Fruit fly (Drosophila melanogaster) whole organism, embryonic: Measurements from ENCODE around the gene Trm7-32.

ENCODE experiments used
- Atf-2 ChIP-seq: fragments of 200-800 bp; sonication (Bioruptor generic); optimal IDR thresholded peaks from 2 replicates; lab custom pipeline; 2016; ENCODE audit warnings: missing biosample characterization, missing genetic modification characterization
- CG10431 ChIP-seq: fragments of 200-800 bp; sonication (Bioruptor generic); optimal IDR thresholded peaks from 3 replicates; lab custom pipeline; 2018; ENCODE audit warnings: missing biosample characterization, mild to moderate bottlenecking, missing genetic modification characterization
- CG10543 ChIP-seq: fragments of 200-800 bp; sonication (Bioruptor generic); optimal IDR thresholded peaks from 3 replicates; lab custom pipeline; 2017; ENCODE audit warnings: missing biosample characterization, mild to moderate bottlenecking, missing genetic modification characterization, moderate library complexity
- CG10959 ChIP-seq: fragments of 200-800 bp; sonication (Bioruptor generic); IDR thresholded peaks from 2 replicates; pipeline ENCODE4 v1.3.6; 2022; ENCODE audit warnings: missing biosample characterization, missing genetic modification characterization
- CG12104 ChIP-seq: fragments of 200-800 bp; sonication (Bioruptor generic); optimal IDR thresholded peaks from 3 replicates; lab custom pipeline; 2016; ENCODE audit warnings: missing biosample characterization, missing genetic modification characterization
- CG17359 ChIP-seq: fragments of 200-800 bp; sonication (Bioruptor generic); optimal IDR thresholded peaks from 3 replicates; lab custom pipeline; 2018; ENCODE audit warnings: missing biosample characterization, mild to moderate bottlenecking, missing genetic modification characterization, moderate library complexity
- CG17385 ChIP-seq: fragments of 200-800 bp; sonication (Bioruptor generic); optimal IDR thresholded peaks from 3 replicates; lab custom pipeline; 2018; ENCODE audit warnings: missing biosample characterization, mild to moderate bottlenecking, missing genetic modification characterization
- CG17912 ChIP-seq: fragments of 200-800 bp; sonication (Bioruptor generic); optimal IDR thresholded peaks from 2 replicates; lab custom pipeline; 2018; ENCODE audit warnings: missing biosample characterization, mild to moderate bottlenecking, missing genetic modification characterization
- CG2120 ChIP-seq: fragments of 200-800 bp; sonication (Bioruptor generic); optimal IDR thresholded peaks from 3 replicates; lab custom pipeline; 2016; ENCODE audit warnings: missing biosample characterization, missing genetic modification characterization
- CG2712 ChIP-seq: fragments of 200-800 bp; optimal IDR thresholded peaks from 3 replicates; lab custom pipeline; 2019; ENCODE audit warnings: missing biosample characterization, mild to moderate bottlenecking, missing genetic modification characterization, moderate library complexity
- CG32767 ChIP-seq: fragments of 200-800 bp; sonication (Bioruptor generic); IDR thresholded peaks from 2 replicates; pipeline ENCODE4 v1.3.6; 2022; ENCODE audit warnings: missing biosample characterization, missing genetic modification characterization
- CG3726 ChIP-seq: fragments of 200-800 bp; sonication (Bioruptor generic); IDR thresholded peaks from 3 replicates; pipeline ENCODE4, ENCODE4 v1.3.6; 2022; ENCODE audit warnings: missing biosample characterization, missing genetic modification characterization
- CG4707 ChIP-seq: fragments of 200-800 bp; sonication (Bioruptor generic); optimal IDR thresholded peaks from 2 replicates; lab custom pipeline; 2018; ENCODE audit warnings: missing biosample characterization, mild to moderate bottlenecking, missing genetic modification characterization, moderate library complexity
- CG7963 ChIP-seq: fragments of 200-800 bp; sonication (Bioruptor generic); IDR thresholded peaks from 3 replicates; pipeline ENCODE4 v1.3.6; 2022; ENCODE audit warnings: missing biosample characterization, missing genetic modification characterization; ENCODE audit not compliant: partially characterized antibody
- CG9437 ChIP-seq: fragments of 200-800 bp; sonication (Bioruptor generic); optimal IDR thresholded peaks from 2 replicates; lab custom pipeline; 2018; ENCODE audit warnings: missing biosample characterization, mild to moderate bottlenecking, missing genetic modification characterization
- CTCF ChIP-seq: fragments of 200-800 bp; sonication (Bioruptor generic); optimal IDR thresholded peaks from 2 replicates; lab custom pipeline; 2017; ENCODE audit warnings: missing biosample characterization, mild to moderate bottlenecking, missing genetic modification characterization, moderate library complexity
- Chrac-16 ChIP-seq: fragments of 200-800 bp; sonication (Bioruptor generic); optimal IDR thresholded peaks from 3 replicates; lab custom pipeline; 2016; ENCODE audit warnings: missing biosample characterization, missing genetic modification characterization
- CkIIα-i1 ChIP-seq: fragments of 200-800 bp; sonication (Bioruptor generic); IDR thresholded peaks from 2 replicates; pipeline ENCODE4 v1.3.6; 2022; ENCODE audit warnings: missing biosample characterization, missing genetic modification characterization
- Drgx ChIP-seq: fragments of 200-800 bp; sonication (Bioruptor generic); IDR thresholded peaks from 2 replicates; pipeline ENCODE4 v1.3.6; 2022; ENCODE audit warnings: missing biosample characterization, missing genetic modification characterization
- HLH54F ChIP-seq: fragments of 200-800 bp; sonication (Bioruptor generic); optimal IDR thresholded peaks from 3 replicates; lab custom pipeline; 2016; ENCODE audit warnings: missing biosample characterization, missing genetic modification characterization
- Hr39 ChIP-seq: fragments of >200 bp; optimal IDR thresholded peaks from 2 replicates; lab custom pipeline; 2017
- Mad ChIP-seq: fragments of 200-800 bp; sonication (Bioruptor generic); optimal IDR thresholded peaks from 2 replicates; lab custom pipeline; 2016; ENCODE audit warnings: missing biosample characterization, missing genetic modification characterization
- Med ChIP-seq: fragments of 200-800 bp; sonication (Bioruptor generic); peaks from one replicate; lab custom pipeline; 2016; ENCODE audit warnings: missing biosample characterization, missing genetic modification characterization, mild to moderate bottlenecking, inconsistent platforms, moderate library complexity
- Neu2 ChIP-seq: fragments of 200-800 bp; sonication (Bioruptor generic); optimal IDR thresholded peaks from 3 replicates; lab custom pipeline; 2016; ENCODE audit warnings: missing biosample characterization, missing genetic modification characterization, borderline replicate concordance
- Oaz ChIP-seq: fragments of 200-800 bp; sonication (Bioruptor generic); IDR thresholded peaks from 2 replicates; pipeline ENCODE4 v1.3.6; 2022; ENCODE audit warnings: missing biosample characterization, missing genetic modification characterization
- Optix ChIP-seq: fragments of 200-800 bp; sonication (Bioruptor generic); IDR thresholded peaks from 3 replicates; pipeline ENCODE4 v1.3.6; 2022; ENCODE audit warnings: missing biosample characterization, missing genetic modification characterization
- PHDP ChIP-seq: fragments of 200-800 bp; sonication (Bioruptor generic); optimal IDR thresholded peaks from 3 replicates; lab custom pipeline; 2018; ENCODE audit warnings: missing biosample characterization, mild to moderate bottlenecking, missing genetic modification characterization, moderate library complexity
- Spps ChIP-seq: fragments of 200-800 bp; sonication (Bioruptor generic); optimal IDR thresholded peaks from 2 replicates; lab custom pipeline; 2018; ENCODE audit warnings: missing biosample characterization, mild to moderate bottlenecking, missing genetic modification characterization
- Vsx1 ChIP-seq: fragments of 200-800 bp; sonication (Bioruptor generic); optimal IDR thresholded peaks from 2 replicates; lab custom pipeline; 2017; ENCODE audit warnings: missing biosample characterization, mild to moderate bottlenecking, missing genetic modification characterization, missing genetic modification reagents
- Xrp1 ChIP-seq: fragments of 200-800 bp; sonication (Bioruptor generic); IDR thresholded peaks from 2 replicates; pipeline ENCODE4 v1.3.6; 2022; ENCODE audit warnings: missing biosample characterization, missing genetic modification characterization
- abd-A ChIP-seq: fragments of 200-800 bp; sonication (Bioruptor generic); optimal IDR thresholded peaks from 3 replicates; lab custom pipeline; 2019; ENCODE audit warnings: missing biosample characterization, mild to moderate bottlenecking, missing genetic modification characterization, moderate library complexity
- aop ChIP-seq: fragments of 200-800 bp; sonication (Bioruptor generic); IDR thresholded peaks from 2 replicates; pipeline ENCODE4 v1.3.6; 2022; ENCODE audit warnings: missing biosample characterization, missing genetic modification characterization
- ash1 ChIP-seq: fragments of 200-800 bp; sonication (Bioruptor generic); optimal IDR thresholded peaks from 2 replicates; lab custom pipeline; 2018; ENCODE audit warnings: missing biosample characterization, mild to moderate bottlenecking, missing genetic modification characterization
- bbx ChIP-seq: fragments of 200-800 bp; sonication (Bioruptor generic); IDR thresholded peaks from 2 replicates; pipeline ENCODE4 v1.3.6; 2022; ENCODE audit warnings: missing biosample characterization, missing genetic modification characterization; ENCODE audit not compliant: partially characterized antibody
- cas ChIP-seq: fragments of 200-800 bp; sonication (Bioruptor generic); IDR thresholded peaks from 2 replicates; pipeline ENCODE4 v1.3.6; 2022; ENCODE audit warnings: missing biosample characterization, missing genetic modification characterization
- corto ChIP-seq: fragments of 200-800 bp; sonication (Bioruptor generic); optimal IDR thresholded peaks from 2 replicates; lab custom pipeline; 2016; ENCODE audit warnings: missing biosample characterization, mild to moderate bottlenecking, missing genetic modification characterization, moderate library complexity
- dimm ChIP-seq: fragments of 200-800 bp; sonication (Bioruptor generic); IDR thresholded peaks from 2 replicates; pipeline ENCODE4 v1.3.6; 2022; ENCODE audit warnings: missing biosample characterization, missing genetic modification characterization
- dysf ChIP-seq: fragments of 200-800 bp; sonication (Bioruptor generic); IDR thresholded peaks from 3 replicates; pipeline ENCODE4 v1.3.6; 2022; ENCODE audit warnings: missing biosample characterization, missing genetic modification characterization
- ftz-f1 ChIP-seq: fragments of 200-800 bp; sonication (Bioruptor generic); optimal IDR thresholded peaks from 2 replicates; lab custom pipeline; 2016; ENCODE audit warnings: missing biosample characterization, missing genetic modification characterization
- gt ChIP-seq: fragments of 200-800 bp; sonication (Bioruptor generic); IDR thresholded peaks from 2 replicates; pipeline ENCODE4 v1.3.6; 2022; ENCODE audit warnings: missing biosample characterization, missing genetic modification characterization
- inv ChIP-seq: fragments of 200-800 bp; sonication (Bioruptor generic); IDR thresholded peaks from 2 replicates; pipeline ENCODE4 v1.3.6; 2022; ENCODE audit warnings: missing biosample characterization, missing genetic modification characterization; ENCODE audit not compliant: partially characterized antibody
- kah ChIP-seq: fragments of 200-800 bp; sonication (Bioruptor generic); optimal IDR thresholded peaks from 2 replicates; lab custom pipeline; 2018; ENCODE audit warnings: missing biosample characterization, mild to moderate bottlenecking, missing genetic modification characterization
- knrl ChIP-seq: fragments of 200-800 bp; sonication (Bioruptor generic); IDR thresholded peaks from 3 replicates; pipeline ENCODE4 v1.3.6; 2022; ENCODE audit warnings: missing biosample characterization, missing genetic modification characterization; ENCODE audit not compliant: partially characterized antibody
- oc ChIP-seq: fragments of 200-800 bp; sonication (Bioruptor generic); optimal IDR thresholded peaks from 2 replicates; lab custom pipeline; 2018; ENCODE audit warnings: missing biosample characterization, mild to moderate bottlenecking, missing genetic modification characterization, moderate library complexity
- pnt ChIP-seq: fragments of 200-800 bp; sonication (Bioruptor generic); optimal IDR thresholded peaks from 3 replicates; lab custom pipeline; 2016; ENCODE audit warnings: missing biosample characterization, missing genetic modification characterization
- row ChIP-seq: fragments of 200-800 bp; sonication (Bioruptor generic); IDR thresholded peaks from 3 replicates; pipeline ENCODE4 v1.3.6; 2022; ENCODE audit warnings: missing biosample characterization, missing genetic modification characterization
- tio ChIP-seq: fragments of 200-800 bp; sonication (Bioruptor generic); optimal IDR thresholded peaks from 2 replicates; lab custom pipeline; 2017; ENCODE audit warnings: missing biosample characterization, missing genetic modification characterization, inconsistent platforms
- tll ChIP-seq, 2 experiments: fragments of 200-800 bp in 1 of 2; fragments of >200 bp in 1 of 2; sonication (Bioruptor generic) in 1 of 2; optimal IDR thresholded peaks; 2 replicates each; lab custom pipeline; 2017 to 2019; ENCODE audit warnings: missing biosample characterization in 2 of 2, missing genetic modification characterization in 2 of 2, mild to moderate bottlenecking in 1 of 2, moderate library complexity in 1 of 2
- trh ChIP-seq: fragments of 200-800 bp; sonication (Bioruptor generic); optimal IDR thresholded peaks from 2 replicates; lab custom pipeline; 2016; ENCODE audit warnings: missing biosample characterization, missing genetic modification characterization
- usp ChIP-seq: fragments of >200 bp; optimal IDR thresholded peaks from 2 replicates; lab custom pipeline; 2017; ENCODE audit warnings: missing biosample characterization, missing genetic modification characterization
- zfh1 ChIP-seq: fragments of 200-800 bp; sonication (Bioruptor generic); IDR thresholded peaks from 3 replicates; pipeline ENCODE4 v1.3.6; 2022; ENCODE audit warnings: missing biosample characterization, missing genetic modification characterization

The Trm7-32 gene

dm6 chr3R:17059100-17059810 is 18.8 kb downstream of the Trm7-32 start (continued):
- TF ChIP-seq tll (GFP tag; optimal IDR thresholded peaks at IDR 0.05; lab: Kevin White, UChicago) (no peak), CG17385 (GFP tag; lab: Kevin White, UChicago) (no peak), Neu2 (GFP tag; lab: Kevin White, UChicago) (no peak), CTCF (GFP tag; lab: Kevin White, UChicago) (no peak), Oaz (no peak), CkIIα-i1 (no peak), CG4707 (GFP tag; lab: Kevin White, UChicago) (no peak), CG2120 (GFP tag; lab: Kevin White, UChicago) (no peak), usp (no peak), Spps (no peak), corto (GFP tag; lab: Kevin White, UChicago) (no peak), CG17359 (tag; lab: Kevin White, UChicago) (no peak), CG10431 (no peak), CG9437 (peak; percentile 13), Mad (peak; percentile 11), Atf-2 (GFP tag; lab: Kevin White, UChicago) (no peak), kah (no peak), CG10543 (no peak), CG2712 (tag; lab: Kevin White, UChicago) (peak; percentile 4), Med (peak; percentile 38), bbx (no peak), Hr39 (lab: Kevin White, UChicago) (no peak), CG12104 (GFP tag; lab: Kevin White, UChicago) (no peak), zfh1 (GFP tag; lab: Robert Waterston, UW) (no peak), row (GFP tag; lab: Robert Waterston, UW) (no peak), aop (GFP tag; lab: Robert Waterston, UW) (no peak), Vsx1 (GFP tag; lab: Kevin White, UChicago) (no peak), CG3726 (GFP tag; lab: Robert Waterston, UW) (no peak), CG32767 (GFP tag; lab: Robert Waterston, UW) (no peak), gt (no peak), tio (GFP tag; lab: Kevin White, UChicago) (peak; percentile 11), Chrac-16 (GFP tag; lab: Kevin White, UChicago) (no peak), pnt (GFP tag; lab: Kevin White, UChicago) (peak; percentile 10), Drgx (peak; percentile 36; the same call in 1 of the 2 replicates), knrl (GFP tag; lab: Robert Waterston, UW) (no peak), dysf (GFP tag; lab: Robert Waterston, UW) (no peak), cas (GFP tag; lab: Robert Waterston, UW) (no peak), ash1 (GFP tag; lab: Kevin White, UChicago) (no peak), CG10959 (GFP tag; lab: Robert Waterston, UW) (no peak), oc (no peak), dimm (GFP tag; lab: Robert Waterston, UW) (no peak), trh (GFP tag; lab: Kevin White, UChicago) (no peak), CG17912 (no peak), CG7963 (GFP tag; lab: Robert Waterston, UW) (no peak), inv (no peak), Xrp1 (GFP tag; lab: Robert Waterston, UW) (0 out of 2 replicates have a peak, but pooled peaks have one; percentile 20), PHDP (tag; lab: Kevin White, UChicago) (peak; percentile 31), ftz-f1 (no peak), Optix (GFP tag; lab: Robert Waterston, UW) (no peak), abd-A (tag; lab: Kevin White, UChicago) (no peak), HLH54F (GFP tag; lab: Kevin White, UChicago) (no peak)
